Worm (Caenorhabditis elegans): ENCODE data around the gene F59A6.10.

ce11 chrII:4954099-4954959, 49.4 kb upstream of the F59A6.10 start:
- no peak for TF ChIP-seq aly-2 (tag; optimal IDR thresholded peaks at IDR 0.05)
- TF ChIP-seq T26A8.4 (GFP tag; IDR thresholded peaks at IDR 0.05) = no peak
- no peak for TF ChIP-seq lsy-2 (tag; optimal IDR thresholded peaks at IDR 0.05)
- TF ChIP-seq F44E2.7 (GFP tag; IDR thresholded peaks at IDR 0.05) = no peak
- TF ChIP-seq ztf-11 (tag; optimal IDR thresholded peaks at IDR 0.05) = no peak
- TF ChIP-seq fos-1 (tag; optimal IDR thresholded peaks at IDR 0.05) = no peak
